Worm (Caenorhabditis elegans) whole organism, L4 larva: ENCODE measurements around the gene appg-2.

Experiments
- D1046.2 ChIP-seq: fragments of 200-800 bp; sonication (Bioruptor generic); IDR thresholded peaks from 2 replicates; pipeline ENCODE4 v1.3.6; 2022; ENCODE audit warnings: missing genetic modification characterization, missing compliant biosample characterization
- F26F4.8 ChIP-seq: fragments of 200-800 bp; sonication (Bioruptor generic); conservative IDR thresholded peaks from 2 replicates; pipeline ENCODE4 v1.3.6; 2022; ENCODE audit warnings: missing genetic modification characterization, missing compliant biosample characterization
- F44E2.7 ChIP-seq: fragments of 200-800 bp; sonication (Bioruptor generic); IDR thresholded peaks from 2 replicates; pipeline ENCODE4 v2.1.2; 2022; ENCODE audit warnings: missing genetic modification characterization, missing compliant biosample characterization
- F49E8.2 ChIP-seq: sonication (generic microtip); optimal IDR thresholded peaks from 2 replicates; lab custom pipeline; 2016; ENCODE audit warnings: missing compliant biosample characterization, mild to moderate bottlenecking, missing genetic modification characterization, borderline replicate concordance
- T20F7.1 ChIP-seq: fragments of 200-800 bp; sonication (Bioruptor generic); optimal IDR thresholded peaks from 2 replicates; lab custom pipeline; 2018; ENCODE audit warnings: mild to moderate bottlenecking, missing genetic modification characterization, missing compliant biosample characterization
- T26A8.4 ChIP-seq: fragments of 200-800 bp; sonication (Bioruptor generic); IDR thresholded peaks from 2 replicates; pipeline ENCODE4 v1.3.6; 2022; ENCODE audit warnings: missing genetic modification characterization, missing compliant biosample characterization
- Y105C5A.15 ChIP-seq: fragments of 200-800 bp; sonication (Bioruptor generic); IDR thresholded peaks from 2 replicates; pipeline ENCODE4 v1.3.6; 2022; ENCODE audit warnings: missing genetic modification characterization, missing compliant biosample characterization
- aly-2 ChIP-seq: sonication (generic microtip); optimal IDR thresholded peaks from 2 replicates; lab custom pipeline; 2018; ENCODE audit warnings: missing biosample characterization, missing genetic modification characterization
- ceh-20 ChIP-seq: fragments of 200-800 bp; sonication (Bioruptor generic); IDR thresholded peaks from 2 replicates; pipeline ENCODE4 v1.3.6; 2022; ENCODE audit warnings: missing genetic modification reagents, missing genetic modification characterization, missing compliant biosample characterization
- ceh-28 ChIP-seq: fragments of 150-350 bp; optimal IDR thresholded peaks from 2 replicates; lab custom pipeline; 2014; ENCODE audit warnings: missing biosample characterization, missing genetic modification reagents, missing genetic modification characterization
- ceh-32 ChIP-seq: sonication (generic microtip); optimal IDR thresholded peaks from 2 replicates; lab custom pipeline; 2016; ENCODE audit warnings: mild to moderate bottlenecking, missing genetic modification characterization, missing compliant biosample characterization; ENCODE audit not compliant: poor library complexity
- ceh-44 ChIP-seq: fragments of 200-800 bp; sonication (Bioruptor generic); IDR thresholded peaks from 2 replicates; pipeline ENCODE4 v1.3.6; 2022; ENCODE audit warnings: missing genetic modification reagents, missing genetic modification characterization, missing compliant biosample characterization
- ces-1 ChIP-seq: fragments of 150-350 bp; sonication (generic microtip); optimal IDR thresholded peaks from 4 replicates; lab custom pipeline; 2014; ENCODE audit warnings: missing biosample characterization, missing genetic modification reagents, missing genetic modification characterization
- daf-19 ChIP-seq: fragments of 200-800 bp; sonication (Bioruptor generic); conservative IDR thresholded peaks from 2 replicates; pipeline ENCODE4 v1.3.6; 2022; ENCODE audit warnings: missing genetic modification characterization, missing compliant biosample characterization
- daf-8 ChIP-seq: fragments of 200-800 bp; sonication (Bioruptor generic); IDR thresholded peaks from 2 replicates; pipeline ENCODE4 v1.3.6; 2022; ENCODE audit warnings: missing genetic modification characterization, missing compliant biosample characterization
- dmd-8 ChIP-seq: fragments of 200-800 bp; sonication (Bioruptor generic); IDR thresholded peaks from 2 replicates; pipeline ENCODE4 v1.3.6; 2022; ENCODE audit warnings: missing genetic modification characterization, missing compliant biosample characterization
- dmd-9 ChIP-seq: fragments of 200-800 bp; sonication (Bioruptor generic); IDR thresholded peaks from 2 replicates; pipeline ENCODE4 v1.3.6; 2022; ENCODE audit warnings: missing genetic modification reagents, missing genetic modification characterization, missing compliant biosample characterization
- duxl-1 ChIP-seq: sonication (generic microtip); optimal IDR thresholded peaks from 2 replicates; lab custom pipeline; 2016; ENCODE audit warnings: mild to moderate bottlenecking, missing genetic modification characterization, moderate library complexity, missing compliant biosample characterization; ENCODE audit not compliant: poor library complexity
- egl-27 ChIP-seq: sonication (generic microtip); optimal IDR thresholded peaks from 3 replicates; lab custom pipeline; 2017; ENCODE audit warnings: missing biosample characterization, missing genetic modification reagents, missing genetic modification characterization
- egl-43 ChIP-seq: fragments of 200-800 bp; sonication (Bioruptor generic); IDR thresholded peaks from 2 replicates; pipeline ENCODE4 v1.3.6; 2022; ENCODE audit warnings: missing genetic modification reagents, missing genetic modification characterization, missing compliant biosample characterization
- fos-1 ChIP-seq: fragments of 150-350 bp; optimal IDR thresholded peaks from 2 replicates; lab custom pipeline; 2014; ENCODE audit warnings: missing biosample characterization, missing genetic modification characterization
- hlh-30 ChIP-seq: sonication (generic microtip); optimal IDR thresholded peaks from 2 replicates; lab custom pipeline; 2017; ENCODE audit warnings: antibody characterized with exemption, mild to moderate bottlenecking, missing genetic modification characterization, missing compliant biosample characterization; ENCODE audit not compliant: insufficient read depth
- hmg-1.1 ChIP-seq: fragments of 200-800 bp; sonication (Bioruptor generic); IDR thresholded peaks from 2 replicates; pipeline ENCODE4 v1.3.6; 2022; ENCODE audit warnings: missing genetic modification reagents, missing genetic modification characterization, missing compliant biosample characterization
- jun-1 ChIP-seq: fragments of 150-350 bp; optimal IDR thresholded peaks from 2 replicates; lab custom pipeline; 2014; ENCODE audit warnings: missing biosample characterization, missing genetic modification reagents, missing genetic modification characterization
- lim-7 ChIP-seq: fragments of 200-800 bp; sonication (Bioruptor generic); IDR thresholded peaks from 2 replicates; pipeline ENCODE4 v1.3.6; 2022; ENCODE audit warnings: missing genetic modification characterization, missing compliant biosample characterization
- lin-1 ChIP-seq: fragments of 200-800 bp; sonication (Bioruptor generic); IDR thresholded peaks from 2 replicates; pipeline ENCODE4 v1.3.6; 2022; ENCODE audit warnings: missing genetic modification reagents, missing genetic modification characterization, missing compliant biosample characterization
- lin-13 ChIP-seq: fragments of 150-350 bp; optimal IDR thresholded peaks from 2 replicates; lab custom pipeline; 2014; ENCODE audit warnings: missing biosample characterization, missing genetic modification reagents, missing genetic modification characterization
- lin-38 ChIP-seq: fragments of 200-800 bp; sonication (Bioruptor generic); IDR thresholded peaks from 2 replicates; pipeline ENCODE4 v1.3.6; 2022; ENCODE audit warnings: missing genetic modification reagents, missing genetic modification characterization, missing compliant biosample characterization
- madf-5 ChIP-seq, 2 experiments: fragments of 200-800 bp; sonication (Bioruptor generic); IDR thresholded peaks; 2 replicates each; pipeline ENCODE4 v1.3.6; 2022; ENCODE audit warnings: missing compliant biosample characterization in 2 of 2, missing genetic modification characterization in 2 of 2
- madf-9 ChIP-seq: fragments of 200-800 bp; sonication (Bioruptor generic); conservative IDR thresholded peaks from 2 replicates; pipeline ENCODE4 v1.3.6; 2022; ENCODE audit warnings: missing genetic modification reagents, missing genetic modification characterization, missing compliant biosample characterization
- mep-1 ChIP-seq: fragments of 150-350 bp; sonication (generic microtip); optimal IDR thresholded peaks from 3 replicates; lab custom pipeline; 2014; ENCODE audit warnings: missing biosample characterization, missing genetic modification characterization
- mes-2 ChIP-seq: sonication (generic microtip); optimal IDR thresholded peaks from 2 replicates; lab custom pipeline; 2016; ENCODE audit warnings: missing genotype, mild to moderate bottlenecking, missing genetic modification characterization, missing compliant biosample characterization; ENCODE audit not compliant: poor library complexity, severe bottlenecking
- mxl-3 ChIP-seq: fragments of 200-800 bp; sonication (Bioruptor generic); optimal IDR thresholded peaks from 2 replicates; lab custom pipeline; 2018; ENCODE audit warnings: mild to moderate bottlenecking, missing genetic modification characterization, missing compliant biosample characterization
- nhr-102 ChIP-seq: sonication (generic microtip); optimal IDR thresholded peaks from 2 replicates; lab custom pipeline; 2016; ENCODE audit warnings: mild to moderate bottlenecking, missing genetic modification characterization, moderate library complexity, missing compliant biosample characterization
- nhr-237 ChIP-seq: sonication (generic microtip); optimal IDR thresholded peaks from 2 replicates; lab custom pipeline; 2017; ENCODE audit warnings: missing biosample characterization, missing genetic modification characterization
- nhr-25 ChIP-seq: sonication (generic microtip); optimal IDR thresholded peaks from 2 replicates; lab custom pipeline; 2017; ENCODE audit warnings: missing genetic modification characterization, mild to moderate bottlenecking, missing compliant biosample characterization, antibody characterized with exemption, moderate library complexity, borderline replicate concordance; ENCODE audit not compliant: insufficient read depth
- nhr-28 ChIP-seq: fragments of 150-350 bp; optimal IDR thresholded peaks from 2 replicates; lab custom pipeline; 2014; ENCODE audit warnings: missing biosample characterization, missing genetic modification characterization
- nhr-42 ChIP-seq: fragments of 200-800 bp; sonication (Bioruptor generic); IDR thresholded peaks from 2 replicates; pipeline ENCODE4 v1.3.6; 2022; ENCODE audit warnings: missing genetic modification characterization, missing compliant biosample characterization
- nhr-6 ChIP-seq: fragments of 150-350 bp; optimal IDR thresholded peaks from 2 replicates; lab custom pipeline; 2014; ENCODE audit warnings: missing biosample characterization, missing genetic modification characterization
- nhr-77 ChIP-seq: fragments of 150-350 bp; optimal IDR thresholded peaks from 2 replicates; lab custom pipeline; 2014; ENCODE audit warnings: missing biosample characterization, missing genetic modification characterization
- set-16 ChIP-seq: fragments of 200-800 bp; sonication (Bioruptor generic); IDR thresholded peaks from 2 replicates; pipeline ENCODE4 v1.3.6; 2022; ENCODE audit warnings: missing genetic modification reagents, missing genetic modification characterization, missing compliant biosample characterization
- skn-1 ChIP-seq: fragments of 150-350 bp; optimal IDR thresholded peaks from 2 replicates; lab custom pipeline; 2014; ENCODE audit warnings: missing biosample characterization, missing genetic modification characterization
- snpc-1.2 ChIP-seq: fragments of 200-800 bp; sonication (Bioruptor generic); IDR thresholded peaks from 2 replicates; pipeline ENCODE4 v1.3.6; 2022; ENCODE audit warnings: missing genetic modification reagents, missing genetic modification characterization, missing compliant biosample characterization
- snpc-4 ChIP-seq: fragments of 150-350 bp; optimal IDR thresholded peaks from 2 replicates; lab custom pipeline; 2014; ENCODE audit warnings: missing biosample characterization, missing genetic modification characterization
- spr-1 ChIP-seq: sonication (generic microtip); optimal IDR thresholded peaks from 2 replicates; lab custom pipeline; 2016; ENCODE audit warnings: mild to moderate bottlenecking, missing genetic modification characterization, missing compliant biosample characterization
- spr-3 ChIP-seq: fragments of 200-800 bp; sonication (Bioruptor generic); optimal IDR thresholded peaks from 2 replicates; lab custom pipeline; 2018; ENCODE audit warnings: mild to moderate bottlenecking, missing genetic modification characterization, missing compliant biosample characterization
- tra-1 ChIP-seq: fragments of 200-800 bp; sonication (Bioruptor generic); IDR thresholded peaks from 2 replicates; pipeline ENCODE4 v1.3.6; 2022; ENCODE audit warnings: missing genetic modification reagents, missing genetic modification characterization, missing compliant biosample characterization
- unc-130 ChIP-seq: sonication (generic microtip); optimal IDR thresholded peaks from 2 replicates; lab custom pipeline; 2016; ENCODE audit warnings: missing genetic modification reagents, missing genetic modification characterization, missing compliant biosample characterization
- unc-39 ChIP-seq: sonication (generic microtip); optimal IDR thresholded peaks from 2 replicates; lab custom pipeline; 2017; ENCODE audit warnings: missing biosample characterization, missing genetic modification characterization
- zfp-2 ChIP-seq: sonication (generic microtip); optimal IDR thresholded peaks from 2 replicates; lab custom pipeline; 2016; ENCODE audit warnings: mild to moderate bottlenecking, missing genetic modification characterization, missing compliant biosample characterization
- ztf-7 ChIP-seq: fragments of 150-350 bp; optimal IDR thresholded peaks from 2 replicates; lab custom pipeline; 2014; ENCODE audit warnings: missing biosample characterization, missing genetic modification characterization

The appg-2 gene

ce11 chrII:8787376-8787775 is 13.6 kb upstream of the appg-2 start (continued):
- TF ChIP-seq T20F7.1 (GFP tag; lab: Kevin White, UChicago) (peak; percentile 80), hlh-30 (tag; lab: Kevin White, UChicago) (peak; percentile 100), unc-130 (no peak), jun-1 (tag; lab: Kevin White, UChicago) (peak; percentile 90), F26F4.8 (GFP tag; lab: Robert Waterston, UW) (no peak), snpc-1.2 (GFP tag; lab: Robert Waterston, UW) (peak; percentile 58), lin-1 (GFP tag; lab: Robert Waterston, UW) (0 out of 2 replicates have a peak, but pooled peaks have one; percentile 63), set-16 (GFP tag; lab: Robert Waterston, UW) (peak; percentile 25; the same call in 1 of the 2 replicates), snpc-4 (tag; lab: Kevin White, UChicago) (no peak), spr-3 (no peak), egl-27 (tag; lab: Kevin White, UChicago) (no peak), tra-1 (GFP tag; lab: Robert Waterston, UW) (peak; percentile 88), mep-1 (tag; lab: Kevin White, UChicago) (peak; percentile 88), madf-9 (GFP tag; lab: Robert Waterston, UW) (peak; percentile 50; the same call in 1 of the 2 replicates), nhr-77 (peak; percentile 87), unc-39 (tag; lab: Kevin White, UChicago) (no peak), Y105C5A.15 (GFP tag; lab: Robert Waterston, UW) (no peak), dmd-8 (GFP tag; lab: Robert Waterston, UW) (no peak), duxl-1 (peak; percentile 77), dmd-9 (GFP tag; lab: Robert Waterston, UW) (no peak), egl-43 (GFP tag; lab: Robert Waterston, UW) (peak; percentile 81; the same call in 1 of the 2 replicates), lim-7 (no peak), hmg-1.1 (peak; percentile 91), ceh-28 (tag; lab: Kevin White, UChicago) (peak; percentile 86), aly-2 (tag; lab: Kevin White, UChicago) (no peak), spr-1 (tag; lab: Kevin White, UChicago) (peak; percentile 71), ceh-32 (no peak), F49E8.2 (no peak), daf-19 (GFP tag; lab: Robert Waterston, UW) (peak; percentile 79), F44E2.7 (no peak), T26A8.4 (GFP tag; lab: Robert Waterston, UW) (peak; percentile 91), nhr-42 (peak; percentile 80; the same call in 1 of the 2 replicates), ces-1 (GFP tag; lab: Kevin White, UChicago) (no peak), daf-8 (no peak), madf-5 (GFP tag; IDR thresholded peaks at IDR 0.05; lab: Robert Waterston, UW) (no peak), lin-38 (GFP tag; lab: Robert Waterston, UW) (peak; percentile 60; the same call in 1 of the 2 replicates), nhr-28 (tag; lab: Kevin White, UChicago) (peak; percentile 89), lin-13 (GFP tag; lab: Kevin White, UChicago) (peak; percentile 59), ztf-7 (tag; lab: Kevin White, UChicago) (peak; percentile 78), D1046.2 (GFP tag; lab: Robert Waterston, UW) (no peak), mxl-3 (GFP tag; lab: Kevin White, UChicago) (peak; percentile 73), nhr-25 (tag; lab: Kevin White, UChicago) (peak; percentile 83), zfp-2 (tag; lab: Kevin White, UChicago) (peak; percentile 61), nhr-102 (tag; lab: Kevin White, UChicago) (peak; percentile 75), nhr-237 (tag; lab: Kevin White, UChicago) (no peak), skn-1 (peak; percentile 75), fos-1 (tag; lab: Kevin White, UChicago) (no peak), ceh-20 (GFP tag; lab: Robert Waterston, UW) (peak; percentile 83), nhr-6 (tag; lab: Kevin White, UChicago) (peak; percentile 89), mes-2 (tag; lab: Kevin White, UChicago) (peak; percentile 88), ceh-44 (GFP tag; lab: Robert Waterston, UW) (no peak)
